Worm (Caenorhabditis elegans): ENCODE data around the gene amt-1.

Gene amt-1

ce11 chrX:4532160-4532741 is 39.0 kb upstream of the amt-1 start, which contains the start of gene nhr-35 (continued):
- no peak for TF ChIP-seq hlh-17 (GFP tag; optimal IDR thresholded peaks at IDR 0.05; ENCODE audit: borderline replicate concordance)
- TF ChIP-seq unc-86 (tag; optimal IDR thresholded peaks at IDR 0.05): no peak
- peak; percentile 29 for TF ChIP-seq nhr-47 (tag; optimal IDR thresholded peaks at IDR 0.05)
- no peak for TF ChIP-seq dsc-1 (tag; optimal IDR thresholded peaks at IDR 0.05)
- no peak for TF ChIP-seq pax-3 (tag; optimal IDR thresholded peaks at IDR 0.05)
- TF ChIP-seq lin-35 (GFP tag; optimal IDR thresholded peaks at IDR 0.05): peak in 1 of 2 experiments; percentile 82
- no peak for TF ChIP-seq ceh-8 (GFP tag; optimal IDR thresholded peaks at IDR 0.05)
- peak; percentile 66 for TF ChIP-seq nhr-90 (tag; optimal IDR thresholded peaks at IDR 0.05; ENCODE audit: poor library complexity)
- TF ChIP-seq nhr-85 (tag): peak; percentile 92
- TF ChIP-seq lin-14 (GFP tag; optimal IDR thresholded peaks at IDR 0.05): peak; percentile 95
- peak; percentile 66 for TF ChIP-seq tbx-2 (tag; optimal IDR thresholded peaks at IDR 0.05)
- TF ChIP-seq ceh-63 (GFP tag; optimal IDR thresholded peaks at IDR 0.05): no peak
- no peak for TF ChIP-seq sptf-1 (tag; optimal IDR thresholded peaks at IDR 0.05)
- TF ChIP-seq jun-1 (tag; optimal IDR thresholded peaks at IDR 0.05): peak; percentile 72
- TF ChIP-seq ceh-90 (tag; optimal IDR thresholded peaks at IDR 0.05): no peak
- TF ChIP-seq nhr-237 (tag; optimal IDR thresholded peaks at IDR 0.05): no peak
- TF ChIP-seq hpl-2 (GFP tag; optimal IDR thresholded peaks at IDR 0.05): no peak
- TF ChIP-seq lir-3 (tag; optimal IDR thresholded peaks at IDR 0.05; ENCODE audit: poor library complexity): no peak
- TF ChIP-seq ceh-82 (tag; optimal IDR thresholded peaks at IDR 0.05): no peak
- TF ChIP-seq nhr-76 (tag; optimal IDR thresholded peaks at IDR 0.05): no peak
- TF ChIP-seq skn-1 (tag; optimal IDR thresholded peaks at IDR 0.05): no peak
- peak; percentile 29 for TF ChIP-seq ama-1 (optimal IDR thresholded peaks at IDR 0.05)
- peak; percentile 26 for TF ChIP-seq swsn-7 (tag; optimal IDR thresholded peaks at IDR 0.05)
- TF ChIP-seq snu-23 (GFP tag; optimal IDR thresholded peaks at IDR 0.05): peak; percentile 87
- no peak for TF ChIP-seq ces-1 (GFP tag; optimal IDR thresholded peaks at IDR 0.05)
- no peak for TF ChIP-seq vab-15 (tag; optimal IDR thresholded peaks at IDR 0.05)
- TF ChIP-seq sox-4 (tag; optimal IDR thresholded peaks at IDR 0.05): no peak
- peak; percentile 72 for TF ChIP-seq rnt-1 (tag; optimal IDR thresholded peaks at IDR 0.05)
- TF ChIP-seq nhr-28 (tag; optimal IDR thresholded peaks at IDR 0.05): no peak
- no peak for TF ChIP-seq F16B12.6 (tag; optimal IDR thresholded peaks at IDR 0.05)
- no peak for TF ChIP-seq unc-62 (GFP tag; optimal IDR thresholded peaks at IDR 0.05)
- peak; percentile 50 for TF ChIP-seq irx-1 (tag; optimal IDR thresholded peaks at IDR 0.05)
- TF ChIP-seq zag-1 (tag; optimal IDR thresholded peaks at IDR 0.05): no peak
- no peak for TF ChIP-seq egl-27 (tag; optimal IDR thresholded peaks at IDR 0.05)
- TF ChIP-seq fkh-10 (GFP tag; optimal IDR thresholded peaks at IDR 0.05): no peak
- TF ChIP-seq aly-2 (tag; optimal IDR thresholded peaks at IDR 0.05): no peak
- TF ChIP-seq efl-3 (GFP tag; optimal IDR thresholded peaks at IDR 0.05): no peak
- no peak for TF ChIP-seq nhr-84 (tag; optimal IDR thresholded peaks at IDR 0.05)
- peak in 1 of 2 experiments; percentile 93 for TF ChIP-seq mdl-1 (tag; optimal IDR thresholded peaks at IDR 0.05)
- no peak for TF ChIP-seq aha-1 (tag; optimal IDR thresholded peaks at IDR 0.05)
- no peak for TF ChIP-seq unc-98 (GFP tag; IDR thresholded peaks at IDR 0.05)
- TF ChIP-seq hlh-4 (tag; optimal IDR thresholded peaks at IDR 0.05): no peak
- no peak for TF ChIP-seq lin-39 (tag; optimal IDR thresholded peaks at IDR 0.05)
- TF ChIP-seq nhr-12 (tag; optimal IDR thresholded peaks at IDR 0.05): no peak
- no peak for TF ChIP-seq fkh-4 (tag; optimal IDR thresholded peaks at IDR 0.05; ENCODE audit: borderline replicate concordance)
- no peak for TF ChIP-seq lin-15B (tag; optimal IDR thresholded peaks at IDR 0.05)
- no peak for TF ChIP-seq lin-13 (GFP tag; optimal IDR thresholded peaks at IDR 0.05)

Data from whole organism, L1 larva.